Worm (Caenorhabditis elegans): Measurements from ENCODE around the gene srh-200.

- TF ChIP-seq lsl-1 (GFP tag; optimal IDR thresholded peaks at IDR 0.05) (no peak), B0261.1 (tag; optimal IDR thresholded peaks at IDR 0.05) (no peak), F49E8.2 (tag; optimal IDR thresholded peaks at IDR 0.05; ENCODE audit: insufficient read depth) (no peak)
These were observed 36.4 kb upstream of the srh-200 start, which contains the start of gene C12D5.9 for ce11 chrV:7689888-7690287.
